Worm (Caenorhabditis elegans) whole organism, L4 larva: Measurements from ENCODE around the gene ets-5.
A peak's percentile ranks its signal among the peaks of the same experiment; 100 is the strongest.

Source experiments
- F37D6.2 ChIP-seq: sonication (generic microtip); optimal IDR thresholded peaks from 2 replicates; lab custom pipeline; 2016; ENCODE audit warnings: mild to moderate bottlenecking, missing genetic modification characterization, missing compliant biosample characterization
- F44E2.7 ChIP-seq: fragments of 200-800 bp; sonication (Bioruptor generic); IDR thresholded peaks from 2 replicates; pipeline ENCODE4 v2.1.2; 2022; ENCODE audit warnings: missing genetic modification characterization, missing compliant biosample characterization
- ZK337.2 ChIP-seq: fragments of 200-800 bp; sonication (Bioruptor generic); IDR thresholded peaks from 2 replicates; pipeline ENCODE4 v1.3.6; 2022; ENCODE audit warnings: missing genetic modification reagents, missing genetic modification characterization, missing compliant biosample characterization
- aha-1 ChIP-seq: fragments of 150-350 bp; peaks from one replicate; lab custom pipeline; 2014; ENCODE audit warnings: missing biosample characterization, missing genetic modification characterization
- aly-2 ChIP-seq: sonication (generic microtip); optimal IDR thresholded peaks from 2 replicates; lab custom pipeline; 2018; ENCODE audit warnings: missing biosample characterization, missing genetic modification characterization
- ama-1 ChIP-seq: fragments of 150-350 bp; optimal IDR thresholded peaks from 2 replicates; lab custom pipeline; 2014; ENCODE audit warnings: inconsistent platforms, mixed read lengths
- arid-1 ChIP-seq: fragments of 200-800 bp; sonication (Bioruptor generic); conservative IDR thresholded peaks from 2 replicates; pipeline ENCODE4 v1.3.6; 2022; ENCODE audit warnings: missing genetic modification reagents, missing genetic modification characterization, missing compliant biosample characterization
- ceh-44 ChIP-seq: fragments of 200-800 bp; sonication (Bioruptor generic); IDR thresholded peaks from 2 replicates; pipeline ENCODE4 v1.3.6; 2022; ENCODE audit warnings: missing genetic modification reagents, missing genetic modification characterization, missing compliant biosample characterization
- dmd-8 ChIP-seq: fragments of 200-800 bp; sonication (Bioruptor generic); IDR thresholded peaks from 2 replicates; pipeline ENCODE4 v1.3.6; 2022; ENCODE audit warnings: missing genetic modification characterization, missing compliant biosample characterization
- dpl-1 ChIP-seq: fragments of 150-350 bp; optimal IDR thresholded peaks from 2 replicates; lab custom pipeline; 2014; ENCODE audit warnings: missing biosample characterization, missing genetic modification reagents, missing genetic modification characterization
- duxl-1 ChIP-seq: sonication (generic microtip); optimal IDR thresholded peaks from 2 replicates; lab custom pipeline; 2016; ENCODE audit warnings: mild to moderate bottlenecking, missing genetic modification characterization, moderate library complexity, missing compliant biosample characterization; ENCODE audit not compliant: poor library complexity
- dve-1 ChIP-seq: sonication (generic microtip); optimal IDR thresholded peaks from 2 replicates; lab custom pipeline; 2017; ENCODE audit warnings: antibody characterized with exemption, mild to moderate bottlenecking, missing genetic modification characterization, missing compliant biosample characterization; ENCODE audit not compliant: insufficient read depth
- fos-1 ChIP-seq: fragments of 150-350 bp; optimal IDR thresholded peaks from 2 replicates; lab custom pipeline; 2014; ENCODE audit warnings: missing biosample characterization, missing genetic modification characterization
- gei-8 ChIP-seq: fragments of 200-800 bp; sonication (Bioruptor generic); optimal IDR thresholded peaks from 2 replicates; lab custom pipeline; 2018; ENCODE audit warnings: mild to moderate bottlenecking, missing genetic modification characterization, missing compliant biosample characterization
- hlh-30 ChIP-seq: sonication (generic microtip); optimal IDR thresholded peaks from 2 replicates; lab custom pipeline; 2017; ENCODE audit warnings: antibody characterized with exemption, mild to moderate bottlenecking, missing genetic modification characterization, missing compliant biosample characterization; ENCODE audit not compliant: insufficient read depth
- jun-1 ChIP-seq: fragments of 150-350 bp; optimal IDR thresholded peaks from 2 replicates; lab custom pipeline; 2014; ENCODE audit warnings: missing biosample characterization, missing genetic modification reagents, missing genetic modification characterization
- lin-1 ChIP-seq: fragments of 200-800 bp; sonication (Bioruptor generic); IDR thresholded peaks from 2 replicates; pipeline ENCODE4 v1.3.6; 2022; ENCODE audit warnings: missing genetic modification reagents, missing genetic modification characterization, missing compliant biosample characterization
- lin-15B ChIP-seq: fragments of 150-350 bp; sonication (generic microtip); optimal IDR thresholded peaks from 3 replicates; lab custom pipeline; 2014; ENCODE audit warnings: missing biosample characterization, missing genetic modification characterization
- lin-38 ChIP-seq: fragments of 200-800 bp; sonication (Bioruptor generic); IDR thresholded peaks from 2 replicates; pipeline ENCODE4 v1.3.6; 2022; ENCODE audit warnings: missing genetic modification reagents, missing genetic modification characterization, missing compliant biosample characterization
- madf-5 ChIP-seq, 2 experiments: fragments of 200-800 bp; sonication (Bioruptor generic); IDR thresholded peaks; 2 replicates each; pipeline ENCODE4 v1.3.6; 2022; ENCODE audit warnings: missing compliant biosample characterization in 2 of 2, missing genetic modification characterization in 2 of 2
- mdt-29 ChIP-seq: fragments of 200-800 bp; sonication (Bioruptor generic); IDR thresholded peaks from 2 replicates; pipeline ENCODE4 v1.3.6; 2022; ENCODE audit warnings: missing genetic modification reagents, missing genetic modification characterization, missing compliant biosample characterization
- mes-2 ChIP-seq: sonication (generic microtip); optimal IDR thresholded peaks from 2 replicates; lab custom pipeline; 2016; ENCODE audit warnings: missing genotype, mild to moderate bottlenecking, missing genetic modification characterization, missing compliant biosample characterization; ENCODE audit not compliant: poor library complexity, severe bottlenecking
- mxl-3 ChIP-seq: fragments of 200-800 bp; sonication (Bioruptor generic); optimal IDR thresholded peaks from 2 replicates; lab custom pipeline; 2018; ENCODE audit warnings: mild to moderate bottlenecking, missing genetic modification characterization, missing compliant biosample characterization
- nhr-102 ChIP-seq: sonication (generic microtip); optimal IDR thresholded peaks from 2 replicates; lab custom pipeline; 2016; ENCODE audit warnings: mild to moderate bottlenecking, missing genetic modification characterization, moderate library complexity, missing compliant biosample characterization
- nhr-25 ChIP-seq: sonication (generic microtip); optimal IDR thresholded peaks from 2 replicates; lab custom pipeline; 2017; ENCODE audit warnings: missing genetic modification characterization, mild to moderate bottlenecking, missing compliant biosample characterization, antibody characterized with exemption, moderate library complexity, borderline replicate concordance; ENCODE audit not compliant: insufficient read depth
- nhr-41 ChIP-seq: fragments of 200-800 bp; sonication (Bioruptor generic); IDR thresholded peaks from 2 replicates; pipeline ENCODE4 v1.3.6; 2022; ENCODE audit warnings: missing genetic modification reagents, missing genetic modification characterization, missing compliant biosample characterization
- nhr-48 ChIP-seq: sonication (generic microtip); optimal IDR thresholded peaks from 2 replicates; lab custom pipeline; 2016; ENCODE audit warnings: mild to moderate bottlenecking, missing genetic modification characterization, missing compliant biosample characterization
- nhr-76 ChIP-seq: fragments of 150-350 bp; optimal IDR thresholded peaks from 2 replicates; lab custom pipeline; 2014; ENCODE audit warnings: missing biosample characterization, missing genetic modification characterization
- nhr-77 ChIP-seq: fragments of 150-350 bp; optimal IDR thresholded peaks from 2 replicates; lab custom pipeline; 2014; ENCODE audit warnings: missing biosample characterization, missing genetic modification characterization
- pha-4 ChIP-seq, 2 experiments: fragments of 150-350 bp in 1 of 2; fragments of 200-800 bp in 1 of 2; sonication (Bioruptor generic) in 1 of 2; IDR thresholded peaks in 1 of 2; optimal IDR thresholded peaks in 1 of 2; 2 replicates each; pipeline versions ENCODE4 v1.3.6 to Lab custom; 2014 to 2022; ENCODE audit warnings: missing genetic modification characterization in 2 of 2, missing genetic modification reagents in 2 of 2, missing biosample characterization in 1 of 2, missing compliant biosample characterization in 1 of 2
- pqm-1 ChIP-seq: sonication (generic microtip); optimal IDR thresholded peaks from 2 replicates; lab custom pipeline; 2017; ENCODE audit warnings: missing biosample characterization, missing genetic modification characterization
- saeg-2 ChIP-seq: fragments of 200-800 bp; sonication (Bioruptor generic); IDR thresholded peaks from 2 replicates; pipeline ENCODE4 v1.3.6; 2022; ENCODE audit warnings: missing genetic modification reagents, missing genetic modification characterization, missing compliant biosample characterization
- set-16 ChIP-seq: fragments of 200-800 bp; sonication (Bioruptor generic); IDR thresholded peaks from 2 replicates; pipeline ENCODE4 v1.3.6; 2022; ENCODE audit warnings: missing genetic modification reagents, missing genetic modification characterization, missing compliant biosample characterization
- snpc-4 ChIP-seq: fragments of 150-350 bp; optimal IDR thresholded peaks from 2 replicates; lab custom pipeline; 2014; ENCODE audit warnings: missing biosample characterization, missing genetic modification characterization
- unc-39 ChIP-seq: sonication (generic microtip); optimal IDR thresholded peaks from 2 replicates; lab custom pipeline; 2017; ENCODE audit warnings: missing biosample characterization, missing genetic modification characterization

The ets-5 gene

ce11 chrX:5077696-5078343 is 6.5 kb downstream of the ets-5 start, which contains the start of gene cal-5 (continued):
- peak; percentile 66 for TF ChIP-seq pqm-1
- TF ChIP-seq nhr-48 (tag; lab: Kevin White, UChicago): peak; percentile 39
- TF ChIP-seq F44E2.7 (GFP tag; lab: Robert Waterston, UW): no peak
- peak; percentile 39 for TF ChIP-seq duxl-1 (tag; lab: Kevin White, UChicago)
- peak; percentile 4 for TF ChIP-seq dpl-1 (GFP tag; lab: Kevin White, UChicago)
- TF ChIP-seq set-16 (GFP tag; lab: Robert Waterston, UW): peak; percentile 54
- no peak for TF ChIP-seq lin-15B (tag; lab: Kevin White, UChicago)
- TF ChIP-seq mxl-3: peak; percentile 94
- TF ChIP-seq lin-1 (GFP tag; lab: Robert Waterston, UW): peak; percentile 47; the same call in 1 of the 2 replicates
- no peak for TF ChIP-seq gei-8 (GFP tag; lab: Kevin White, UChicago)

- TF ChIP-seq aha-1 (tag; lab: Kevin White, UChicago) (peak; percentile 70), snpc-4 (no peak), nhr-41 (GFP tag; lab: Robert Waterston, UW) (no peak)
Observed at ce11 chrX:5075538-5075937, 8.8 kb downstream of the ets-5 start.

DNA sequence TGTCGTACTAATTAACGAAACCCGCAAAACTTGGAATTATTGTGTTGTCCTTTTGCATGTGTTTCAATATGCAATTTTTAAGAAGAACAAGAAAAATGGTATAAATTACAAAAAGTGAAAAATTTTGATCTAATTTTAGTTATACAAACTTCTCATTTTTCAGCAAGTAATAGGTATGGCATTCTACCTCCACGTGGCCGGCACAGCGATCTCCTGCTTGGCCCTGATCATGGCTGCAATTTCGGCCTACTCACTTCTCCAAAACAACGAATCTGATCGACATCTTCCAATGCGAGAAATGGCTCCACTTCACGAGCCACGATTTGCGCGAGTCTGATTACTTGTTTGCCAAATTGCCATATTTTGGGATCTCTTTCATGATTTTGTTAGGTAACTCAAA is 10.4 kb downstream of the ets-5 start:
- peak; percentile 42 for TF ChIP-seq ama-1 (lab: Kevin White, UChicago)
- TF ChIP-seq mdt-29 (GFP tag; lab: Robert Waterston, UW): no peak
- TF ChIP-seq dmd-8 (GFP tag; lab: Robert Waterston, UW): no peak
- peak; percentile 85 for TF ChIP-seq aha-1 (tag; lab: Kevin White, UChicago)

- TF ChIP-seq madf-5 (GFP tag; IDR thresholded peaks at IDR 0.05; lab: Robert Waterston, UW) (no peak), dmd-8 (GFP tag; lab: Robert Waterston, UW) (no peak), hlh-30 (tag; lab: Kevin White, UChicago) (no peak), aly-2 (tag; lab: Kevin White, UChicago) (no peak), pha-4 (GFP tag; IDR thresholded peaks at IDR 0.05; lab: Robert Waterston, UW) (no peak), pha-4 (tag; optimal IDR thresholded peaks at IDR 0.05; lab: Kevin White, UChicago) (no peak), saeg-2 (GFP tag; lab: Robert Waterston, UW) (no peak), nhr-76 (tag; lab: Kevin White, UChicago) (no peak), nhr-48 (tag; lab: Kevin White, UChicago) (no peak), fos-1 (no peak), aha-1 (tag; lab: Kevin White, UChicago) (no peak), nhr-77 (no peak), F44E2.7 (GFP tag; lab: Robert Waterston, UW) (no peak), dve-1 (no peak), nhr-102 (no peak)
Observed at ce11 chrX:5071025-5071424, 13.3 kb downstream of the ets-5 start.

ce11 chrX:5067796-5068195 is 16.5 kb downstream of the ets-5 start, which contains the start of gene clc-7:
clc-7 (plus strand) TSS chrX:5068096.
- TF ChIP-seq nhr-25 (tag; lab: Kevin White, UChicago) (no peak), jun-1 (tag; lab: Kevin White, UChicago) (no peak), F37D6.2 (no peak), arid-1 (no peak), unc-39 (tag; lab: Kevin White, UChicago) (no peak), nhr-48 (tag; lab: Kevin White, UChicago) (no peak), ZK337.2 (GFP tag; lab: Robert Waterston, UW) (no peak), dpl-1 (GFP tag; lab: Kevin White, UChicago) (no peak), lin-38 (no peak), mes-2 (tag; lab: Kevin White, UChicago) (no peak), ceh-44 (no peak)
